Fruit fly (Drosophila melanogaster): ENCODE data around the gene CG16781.

Gene CG16781

DNA sequence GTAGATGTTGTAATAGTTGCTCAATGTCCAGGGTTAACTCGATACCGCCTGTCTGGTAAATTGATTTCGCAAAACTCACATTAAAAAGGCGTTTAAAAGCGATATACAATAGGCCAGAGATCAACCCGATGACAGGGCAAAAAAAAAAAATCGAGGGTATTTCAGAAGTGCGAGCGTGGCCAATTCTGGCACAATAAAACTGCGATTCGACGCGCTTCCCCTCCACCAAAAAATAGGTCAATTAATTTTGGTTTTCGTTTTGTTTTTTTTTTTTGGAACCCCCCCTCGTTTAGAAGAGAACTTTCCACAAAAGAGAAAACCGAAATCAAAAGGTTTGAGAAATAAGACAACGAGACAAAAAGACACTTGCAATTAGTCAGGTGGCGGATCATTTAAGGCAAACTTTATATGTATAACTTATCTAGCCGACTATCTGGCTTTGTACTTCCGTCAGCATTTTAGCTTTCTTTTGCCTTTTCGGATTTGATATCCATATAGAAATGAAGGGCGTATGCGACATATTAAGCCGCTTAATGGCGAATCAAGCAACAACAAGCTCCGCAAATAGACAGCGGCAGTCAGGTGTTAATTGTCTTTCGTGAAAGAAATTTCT is 6.7 kb upstream of the CG16781 start:
- TF ChIP-seq Side (GFP tag; optimal IDR thresholded peaks at IDR 0.05), result no peak
- TF ChIP-seq Ets65A (GFP tag), result peak; percentile 43

DNA sequence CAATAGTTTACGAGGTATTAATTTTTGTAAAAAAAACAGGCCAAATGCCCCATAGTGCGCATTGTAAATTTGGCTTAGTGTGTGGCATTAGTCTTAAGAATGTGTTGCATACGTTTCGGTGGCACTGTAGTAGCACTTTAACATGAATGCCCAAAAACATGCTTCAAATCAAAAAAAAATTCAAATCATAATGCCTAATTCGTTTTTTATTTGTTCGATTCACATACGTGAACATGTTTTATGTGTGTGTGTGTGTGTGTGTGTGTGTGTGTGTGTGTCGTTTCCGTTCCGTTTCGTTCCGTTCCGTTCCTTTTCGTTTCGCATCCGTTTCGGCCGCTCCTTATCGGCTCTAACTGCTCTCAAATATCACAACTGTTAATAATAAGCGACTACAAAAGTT is 1.7 kb upstream of the CG16781 start:
- TF ChIP-seq CG12155 (GFP tag; optimal IDR thresholded peaks at IDR 0.05) (no peak), CTCF (GFP tag; optimal IDR thresholded peaks at IDR 0.05) (peak; percentile 46), pfk (GFP tag; optimal IDR thresholded peaks at IDR 0.05) (peak; percentile 77), HHEX (GFP tag; optimal IDR thresholded peaks at IDR 0.05) (no peak), CG15514 (GFP tag; optimal IDR thresholded peaks at IDR 0.05) (no peak), CG2199 (GFP tag; IDR thresholded peaks at IDR 0.05) (peak; percentile 34; the same call in 1 of the 3 replicates), CG12236 (GFP tag; optimal IDR thresholded peaks at IDR 0.05) (no peak), row (GFP tag; IDR thresholded peaks at IDR 0.05) (peak; percentile 25; the same call in 1 of the 3 replicates), CG32532 (GFP tag; IDR thresholded peaks at IDR 0.05) (peak; percentile 15; the same call in 1 of the 2 replicates), CG5245 (GFP tag; optimal IDR thresholded peaks at IDR 0.05) (no peak), lov (optimal IDR thresholded peaks at IDR 0.05) (no peak), lov (GFP tag; IDR thresholded peaks at IDR 0.05) (no peak), unpg (GFP tag; optimal IDR thresholded peaks at IDR 0.05) (no peak), stwl (tag; optimal IDR thresholded peaks at IDR 0.05) (peak; percentile 28), ci (GFP tag; IDR thresholded peaks at IDR 0.05) (peak; percentile 70), kni (GFP tag; optimal IDR thresholded peaks at IDR 0.05) (no peak), Mad (GFP tag; optimal IDR thresholded peaks at IDR 0.05) (no peak), CG9437 (GFP tag; optimal IDR thresholded peaks at IDR 0.05) (no peak), dmrt11E (tag; optimal IDR thresholded peaks at IDR 0.05) (no peak), CG2875 (GFP tag; optimal IDR thresholded peaks at IDR 0.05) (no peak), CG10366 (GFP tag; IDR thresholded peaks at IDR 0.05) (no peak), cg (GFP tag; optimal IDR thresholded peaks at IDR 0.05) (peak; percentile 42), Fer3 (tag; optimal IDR thresholded peaks at IDR 0.05) (no peak), CG8281 (tag; optimal IDR thresholded peaks at IDR 0.05) (no peak), CG6175 (GFP tag; IDR thresholded peaks at IDR 0.05) (no peak), E2f2 (GFP tag; IDR thresholded peaks at IDR 0.05) (peak; percentile 15; the same call in 1 of the 2 replicates), CG8290 (GFP tag; optimal IDR thresholded peaks at IDR 0.05) (no peak), CG8290 (tag; optimal IDR thresholded peaks at IDR 0.05) (peak in 1 of 2 experiments; percentile 33), Ets97D (GFP tag; optimal IDR thresholded peaks at IDR 0.05) (peak; percentile 23), Opbp (GFP tag; IDR thresholded peaks at IDR 0.05; ENCODE audit: partially characterized antibody) (no peak), CG4707 (GFP tag; optimal IDR thresholded peaks at IDR 0.05) (peak; percentile 42), sens (GFP tag) (peak; percentile 33), CG17568 (GFP tag; optimal IDR thresholded peaks at IDR 0.05) (peak; percentile 35), Trl (optimal IDR thresholded peaks at IDR 0.05) (no peak), Trl (GFP tag; optimal IDR thresholded peaks at IDR 0.05) (no peak), ato (GFP tag; IDR thresholded peaks at IDR 0.05; ENCODE audit: partially characterized antibody) (no peak), shn (GFP tag; optimal IDR thresholded peaks at IDR 0.05) (no peak)

DNA sequence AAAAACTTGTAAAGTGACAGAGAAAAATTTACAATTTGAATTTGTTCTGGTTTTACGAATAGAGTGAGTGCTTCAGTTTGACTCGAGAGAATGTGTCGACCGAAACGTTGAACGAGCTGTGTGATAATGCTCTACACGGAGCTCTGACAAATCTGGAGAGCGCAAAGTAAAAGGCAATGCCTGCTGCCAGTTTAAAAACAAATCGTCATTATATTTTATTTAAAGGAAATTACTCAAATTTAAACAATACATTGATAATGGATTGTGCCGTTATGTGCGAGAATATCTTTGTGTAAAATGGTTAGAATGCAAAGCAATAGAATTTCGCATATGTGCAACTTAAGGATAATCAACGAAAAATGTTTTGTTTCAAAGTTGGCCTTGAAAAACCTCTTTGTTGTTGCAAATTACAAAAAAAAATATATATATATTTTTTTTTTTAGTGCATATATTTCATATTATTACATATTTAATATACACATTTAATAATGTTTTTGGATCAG is 3.7 kb downstream of the CG16781 start, which contains the start of the genes CG16782 and CG10801:
CG16782 (minus strand) TSS at position 101 of the 503 bp plus-strand sequence.
CG10801 (plus strand) TSS at position 453 of the 503 bp plus-strand sequence.
- no peak for TF ChIP-seq Trl (optimal IDR thresholded peaks at IDR 0.05)
- no peak for TF ChIP-seq Trl (GFP tag; optimal IDR thresholded peaks at IDR 0.05)
- TF ChIP-seq CG13424 (tag; optimal IDR thresholded peaks at IDR 0.05), result no peak
- no peak for TF ChIP-seq rib (GFP tag; IDR thresholded peaks at IDR 0.05)
- no peak for TF ChIP-seq da (GFP tag; optimal IDR thresholded peaks at IDR 0.05)
- TF ChIP-seq ash1 (GFP tag; optimal IDR thresholded peaks at IDR 0.05), result no peak
- no peak for TF ChIP-seq nom (GFP tag; optimal IDR thresholded peaks at IDR 0.05)
- TF ChIP-seq CG7928 (GFP tag; optimal IDR thresholded peaks at IDR 0.05), result no peak
- TF ChIP-seq dysf (GFP tag; IDR thresholded peaks at IDR 0.05), result no peak
- no peak for TF ChIP-seq tll (GFP tag; optimal IDR thresholded peaks at IDR 0.05)
- TF ChIP-seq CG6254 (GFP tag; optimal IDR thresholded peaks at IDR 0.05), result no peak
- no peak for TF ChIP-seq Dip2 (GFP tag; IDR thresholded peaks at IDR 0.05)
- TF ChIP-seq maf-S (GFP tag; optimal IDR thresholded peaks at IDR 0.05), result no peak
- no peak for TF ChIP-seq abd-A (tag; optimal IDR thresholded peaks at IDR 0.05)
